Worm (Caenorhabditis elegans): ENCODE results near the gene rpl-11.2.

The rpl-11.2 gene

DNA sequence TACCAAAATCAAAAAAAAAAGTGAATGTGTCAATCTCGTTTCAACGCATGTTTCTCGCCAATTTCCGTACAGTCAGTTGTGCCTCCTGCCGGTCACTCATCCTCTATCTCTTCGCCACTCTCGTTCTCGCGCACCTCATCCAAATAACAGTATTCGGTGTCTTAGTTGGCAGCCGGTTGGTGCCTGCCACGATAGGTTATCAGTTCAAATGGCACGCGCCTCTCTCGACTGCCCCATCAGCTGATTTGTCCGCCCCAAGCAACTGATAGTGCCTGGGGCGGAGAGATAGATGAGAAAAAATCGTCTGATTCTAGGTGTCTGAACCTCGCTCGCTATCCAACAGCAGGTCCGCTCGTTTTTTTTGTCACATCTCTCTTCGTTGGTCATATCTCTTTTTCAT, 27.3 kb downstream of the rpl-11.2 start (continued):
- TF ChIP-seq rnt-1 (tag; optimal IDR thresholded peaks at IDR 0.05), result peak; percentile 48
- no peak for TF ChIP-seq egl-13 (tag; optimal IDR thresholded peaks at IDR 0.05)
- no peak for TF ChIP-seq ztf-4 (tag; optimal IDR thresholded peaks at IDR 0.05)
- TF ChIP-seq ceh-88 (GFP tag; IDR thresholded peaks at IDR 0.05), result no peak
- no peak for TF ChIP-seq ztf-11 (tag; optimal IDR thresholded peaks at IDR 0.05)
- TF ChIP-seq lsy-2 (tag; optimal IDR thresholded peaks at IDR 0.05), result peak in 1 of 2 experiments; percentile 60
- TF ChIP-seq snu-23 (GFP tag; optimal IDR thresholded peaks at IDR 0.05), result peak; percentile 68
- peak; percentile 55 for TF ChIP-seq unc-130 (tag; optimal IDR thresholded peaks at IDR 0.05)
- peak; percentile 67 for TF ChIP-seq nhr-90 (tag; optimal IDR thresholded peaks at IDR 0.05; ENCODE audit: poor library complexity)
- TF ChIP-seq xbp-1 (tag; optimal IDR thresholded peaks at IDR 0.05), result no peak
- no peak for TF ChIP-seq snpc-4 (tag; optimal IDR thresholded peaks at IDR 0.05)
- no peak for TF ChIP-seq fkh-4 (tag; optimal IDR thresholded peaks at IDR 0.05; ENCODE audit: borderline replicate concordance)
- no peak for TF ChIP-seq efl-3 (GFP tag; optimal IDR thresholded peaks at IDR 0.05)

DNA sequence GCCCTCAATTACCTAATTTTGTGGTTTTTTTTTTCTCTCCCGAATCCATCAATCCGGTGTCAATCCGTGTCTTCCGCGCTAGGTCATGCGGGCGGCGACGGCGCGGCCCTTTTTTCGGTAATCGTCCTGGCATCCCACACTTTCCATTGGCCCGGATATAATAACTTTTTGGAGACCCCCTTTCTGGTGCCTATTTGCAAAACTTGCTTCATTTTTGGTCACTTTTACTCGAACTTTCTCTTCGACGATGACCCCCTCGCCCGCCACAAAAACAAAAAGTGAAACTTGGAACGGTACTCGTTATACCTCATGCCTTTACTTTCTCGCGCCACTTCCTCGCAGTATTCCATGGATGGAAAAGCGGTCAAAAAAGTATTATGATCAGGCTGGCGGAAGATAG, 28.0 kb downstream of the rpl-11.2 start:
- TF ChIP-seq pax-3 (tag; optimal IDR thresholded peaks at IDR 0.05), result no peak
- TF ChIP-seq blmp-1 (tag; optimal IDR thresholded peaks at IDR 0.05), result peak; percentile 91
- TF ChIP-seq nhr-20 (tag; optimal IDR thresholded peaks at IDR 0.05), result no peak

DNA sequence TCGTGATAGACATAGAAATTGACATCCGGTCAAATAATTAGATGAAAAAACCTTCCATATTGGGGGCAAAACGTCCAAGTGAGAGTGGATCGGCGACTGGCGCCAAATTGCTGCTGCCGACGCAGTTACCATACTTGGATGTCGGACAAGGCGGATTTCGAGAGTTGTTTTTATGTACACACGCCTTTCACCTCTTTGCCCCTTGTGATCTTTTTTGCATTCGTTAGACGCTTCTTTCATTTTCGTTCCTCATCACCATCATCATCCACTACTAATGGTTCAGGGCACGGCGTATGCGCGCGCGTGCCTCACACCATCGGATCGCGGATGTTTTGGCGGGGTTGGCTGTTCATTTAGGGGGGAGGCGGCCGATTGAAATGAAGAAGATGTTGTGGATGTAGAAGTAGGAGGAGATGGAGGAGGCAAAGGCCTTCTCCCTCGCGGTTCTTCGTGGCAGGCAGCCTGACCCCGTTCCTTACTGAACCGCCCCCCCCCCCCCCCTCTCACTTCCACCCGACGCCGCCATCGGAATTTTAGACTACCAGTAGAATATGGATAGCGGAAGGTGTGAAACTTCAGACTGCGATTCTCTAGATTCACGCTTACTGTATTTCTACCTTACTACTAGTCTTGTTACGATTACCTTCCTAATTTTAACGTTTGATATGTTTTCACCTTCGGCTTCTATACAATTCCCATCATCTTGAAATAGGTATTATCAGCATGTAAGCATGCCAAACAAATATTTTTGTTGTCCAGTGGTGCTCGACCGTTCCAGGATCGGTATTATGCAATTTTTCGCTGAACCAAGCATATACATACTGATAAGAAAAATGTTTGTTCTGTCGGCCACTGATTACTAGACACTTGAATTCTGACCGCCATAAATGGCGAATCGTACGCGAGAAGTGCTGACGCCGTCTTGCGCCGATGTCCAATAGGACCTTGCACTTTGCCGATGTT, 28.7 kb downstream of the rpl-11.2 start:
- no peak for TF ChIP-seq unc-30 (tag; optimal IDR thresholded peaks at IDR 0.05)
- TF ChIP-seq elt-2 (tag; optimal IDR thresholded peaks at IDR 0.05), result peak; percentile 23
- no peak for TF ChIP-seq hlh-17 (GFP tag; optimal IDR thresholded peaks at IDR 0.05; ENCODE audit: borderline replicate concordance)
- no peak for TF ChIP-seq nhr-20 (tag; optimal IDR thresholded peaks at IDR 0.05)
- TF ChIP-seq unc-130 (tag; optimal IDR thresholded peaks at IDR 0.05), result no peak
- no peak for TF ChIP-seq efl-1 (optimal IDR thresholded peaks at IDR 0.05)
- TF ChIP-seq efl-1 (GFP tag; optimal IDR thresholded peaks at IDR 0.05 in 1 of 2), result peak in 1 of 2 experiments; percentile 79
- peak; percentile 91 for TF ChIP-seq blmp-1 (tag; optimal IDR thresholded peaks at IDR 0.05)

DNA sequence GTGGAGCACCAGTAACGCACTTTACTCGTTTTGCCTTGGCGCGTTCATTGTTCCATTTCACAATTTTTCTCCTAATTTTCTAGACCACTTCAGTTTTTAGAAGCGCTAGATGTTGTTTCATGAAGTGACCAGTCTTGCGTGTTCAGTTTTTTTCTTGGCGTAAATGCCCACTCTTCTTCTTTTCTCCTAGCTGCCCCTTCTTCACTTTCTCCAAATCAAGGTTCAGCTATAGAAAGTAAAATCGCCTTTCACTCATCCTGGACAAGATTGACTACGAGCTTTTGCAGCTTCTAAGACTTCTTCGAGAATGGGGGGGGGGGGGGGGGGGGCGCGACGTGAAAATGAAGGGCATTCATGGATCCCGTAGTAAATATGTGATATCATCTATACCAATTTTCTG, 29.7 kb downstream of the rpl-11.2 start:
- peak; percentile 94 for TF ChIP-seq blmp-1 (tag; optimal IDR thresholded peaks at IDR 0.05)
- TF ChIP-seq alr-1 (tag; optimal IDR thresholded peaks at IDR 0.05; ENCODE audit: borderline replicate concordance), result no peak

DNA sequence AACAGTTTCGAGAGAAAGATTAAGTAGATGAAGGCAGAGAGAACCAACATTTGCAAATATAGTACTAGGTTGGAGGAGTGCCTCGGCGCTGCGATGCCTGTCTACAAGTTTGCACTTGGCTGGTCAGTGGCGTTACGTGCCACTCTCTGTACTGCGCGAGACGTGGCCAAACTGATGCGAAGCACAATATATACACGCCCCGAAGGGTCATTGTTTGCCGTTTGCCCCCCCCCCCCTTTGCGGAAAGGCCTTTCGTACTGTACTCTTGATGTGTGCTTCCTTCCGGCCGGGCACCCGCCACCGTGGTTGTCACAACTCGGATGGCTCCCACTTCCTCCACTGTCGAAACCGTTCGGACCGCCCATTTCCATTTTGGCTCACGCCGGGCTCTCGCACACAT, 30.3 kb downstream of the rpl-11.2 start:
- TF ChIP-seq efl-1 (optimal IDR thresholded peaks at IDR 0.05) (no peak), efl-1 (GFP tag; optimal IDR thresholded peaks at IDR 0.05 in 1 of 2) (no peak), nhr-71 (tag; optimal IDR thresholded peaks at IDR 0.05) (no peak), xbp-1 (tag; optimal IDR thresholded peaks at IDR 0.05) (no peak), nhr-12 (tag; optimal IDR thresholded peaks at IDR 0.05) (no peak), lir-3 (tag; optimal IDR thresholded peaks at IDR 0.05; ENCODE audit: poor library complexity) (no peak), egl-13 (tag; optimal IDR thresholded peaks at IDR 0.05) (no peak), C34B4.2 (tag; optimal IDR thresholded peaks at IDR 0.05) (no peak), tlp-1 (tag; optimal IDR thresholded peaks at IDR 0.05) (no peak), rnt-1 (tag; optimal IDR thresholded peaks at IDR 0.05) (no peak), lsy-2 (tag; optimal IDR thresholded peaks at IDR 0.05) (no peak), mdl-1 (tag; optimal IDR thresholded peaks at IDR 0.05) (no peak)

DNA sequence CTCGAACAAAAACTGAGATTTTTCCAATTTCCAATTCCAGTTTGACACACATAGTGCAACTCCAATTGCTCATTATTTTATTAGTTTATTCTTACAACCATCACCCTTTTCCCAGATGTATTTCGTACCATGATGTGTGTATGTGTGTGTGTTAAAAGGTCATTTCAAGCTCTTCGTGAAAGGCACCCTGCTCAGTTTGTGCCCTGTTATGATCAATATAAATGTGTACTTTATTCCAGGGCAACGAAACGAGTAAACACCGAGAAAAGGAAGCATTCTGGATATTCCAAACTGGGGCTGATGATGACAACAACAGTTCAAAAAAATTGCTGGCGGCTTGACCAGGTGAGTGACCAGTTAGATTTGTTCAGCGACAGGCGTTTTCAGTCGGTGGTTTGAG, 31.7 kb downstream of the rpl-11.2 start, which contains the start of gene peb-1:
peb-1 (plus strand) TSS at position 301 of the 400 bp plus-strand sequence.
- TF ChIP-seq mef-2 (tag; optimal IDR thresholded peaks at IDR 0.05) (no peak), sptf-1 (tag; optimal IDR thresholded peaks at IDR 0.05) (no peak), nhr-11 (tag; optimal IDR thresholded peaks at IDR 0.05) (no peak), nhr-90 (tag; optimal IDR thresholded peaks at IDR 0.05; ENCODE audit: poor library complexity) (no peak)

All from whole organism, L1 larva.